Worm (Caenorhabditis elegans): ENCODE data around the gene mbr-1.

Gene mbr-1

ce11 chrX:10688311-10688710 lies 33.5 kb downstream of the mbr-1 start (continued):
- no peak for TF ChIP-seq lin-15B (tag; optimal IDR thresholded peaks at IDR 0.05)
- TF ChIP-seq lin-14 (GFP tag; optimal IDR thresholded peaks at IDR 0.05) = peak; percentile 73
- no peak for TF ChIP-seq sup-37 (GFP tag; optimal IDR thresholded peaks at IDR 0.05)
- peak in 2 of 6 experiments; percentile 27 to 72 for TF ChIP-seq elt-3 (tag; optimal IDR thresholded peaks at IDR 0.05)
- no peak for TF ChIP-seq pax-3 (tag; optimal IDR thresholded peaks at IDR 0.05)
- no peak for TF ChIP-seq aly-2 (tag; optimal IDR thresholded peaks at IDR 0.05)
- peak; percentile 89 for TF ChIP-seq blmp-1 (tag; optimal IDR thresholded peaks at IDR 0.05)
- no peak for TF ChIP-seq mef-2 (tag; optimal IDR thresholded peaks at IDR 0.05)
- peak in 1 of 2 experiments; percentile 77 for TF ChIP-seq lin-35 (GFP tag; optimal IDR thresholded peaks at IDR 0.05)
- TF ChIP-seq ztf-4 (tag; optimal IDR thresholded peaks at IDR 0.05) = no peak
- TF ChIP-seq C34B4.2 (tag; optimal IDR thresholded peaks at IDR 0.05) = no peak
- TF ChIP-seq vab-15 (tag; optimal IDR thresholded peaks at IDR 0.05) = no peak
- TF ChIP-seq ceh-88 (GFP tag; IDR thresholded peaks at IDR 0.05) = no peak
- no peak for TF ChIP-seq lin-39 (tag; optimal IDR thresholded peaks at IDR 0.05)
- TF ChIP-seq nhr-11 (tag; optimal IDR thresholded peaks at IDR 0.05) = no peak
- peak; percentile 38 for TF ChIP-seq lsy-2 (tag; optimal IDR thresholded peaks at IDR 0.05)
- peak; percentile 65 for TF ChIP-seq nhr-71 (tag; optimal IDR thresholded peaks at IDR 0.05)
- TF ChIP-seq zip-4 (GFP tag; optimal IDR thresholded peaks at IDR 0.05) = no peak
- no peak for TF ChIP-seq unc-62 (GFP tag; optimal IDR thresholded peaks at IDR 0.05)
- no peak for TF ChIP-seq alr-1 (tag; optimal IDR thresholded peaks at IDR 0.05; ENCODE audit: borderline replicate concordance)
- TF ChIP-seq pqm-1 (tag; optimal IDR thresholded peaks at IDR 0.05) = no peak

ce11 chrX:10687317-10687716 lies 34.5 kb downstream of the mbr-1 start:
- no peak for TF ChIP-seq Y116A8C.19 (tag; optimal IDR thresholded peaks at IDR 0.05; ENCODE audit: borderline replicate concordance)
- TF ChIP-seq lin-35 (GFP tag; optimal IDR thresholded peaks at IDR 0.05) = peak in 1 of 2 experiments; percentile 33
- peak; percentile 68 for TF ChIP-seq elt-2 (tag; optimal IDR thresholded peaks at IDR 0.05)
- no peak for TF ChIP-seq sox-4 (tag; optimal IDR thresholded peaks at IDR 0.05)
- peak; percentile 18 for TF ChIP-seq nhr-20 (tag; optimal IDR thresholded peaks at IDR 0.05)

ce11 chrX:10686487-10686886 lies 35.4 kb downstream of the mbr-1 start:
- TF ChIP-seq elt-2 (tag; optimal IDR thresholded peaks at IDR 0.05) (no peak), aha-1 (tag; optimal IDR thresholded peaks at IDR 0.05) (no peak), zag-1 (tag; optimal IDR thresholded peaks at IDR 0.05) (no peak), lin-39 (tag; optimal IDR thresholded peaks at IDR 0.05) (no peak), nhr-28 (tag; optimal IDR thresholded peaks at IDR 0.05) (no peak), fkh-4 (tag; optimal IDR thresholded peaks at IDR 0.05; ENCODE audit: borderline replicate concordance) (no peak), lsy-2 (tag; optimal IDR thresholded peaks at IDR 0.05) (no peak), ceh-88 (GFP tag; IDR thresholded peaks at IDR 0.05) (no peak), nhr-85 (tag) (peak; percentile 80), mef-2 (tag; optimal IDR thresholded peaks at IDR 0.05) (no peak), mdl-1 (tag; optimal IDR thresholded peaks at IDR 0.05) (no peak), rnt-1 (tag; optimal IDR thresholded peaks at IDR 0.05) (no peak), vab-15 (tag; optimal IDR thresholded peaks at IDR 0.05) (no peak), unc-62 (GFP tag; optimal IDR thresholded peaks at IDR 0.05) (no peak), C04F5.9 (tag; optimal IDR thresholded peaks at IDR 0.05) (no peak), ceh-82 (tag; optimal IDR thresholded peaks at IDR 0.05) (no peak), pax-3 (tag; optimal IDR thresholded peaks at IDR 0.05) (no peak), nhr-20 (tag; optimal IDR thresholded peaks at IDR 0.05) (no peak), dsc-1 (tag; optimal IDR thresholded peaks at IDR 0.05) (no peak), ceh-90 (tag; optimal IDR thresholded peaks at IDR 0.05) (no peak), swsn-7 (tag; optimal IDR thresholded peaks at IDR 0.05) (no peak), pag-3 (tag; optimal IDR thresholded peaks at IDR 0.05; ENCODE audit: borderline replicate concordance, insufficient read depth) (no peak), mep-1 (tag; optimal IDR thresholded peaks at IDR 0.05) (peak; percentile 47), efl-1 (optimal IDR thresholded peaks at IDR 0.05) (no peak), efl-1 (GFP tag; optimal IDR thresholded peaks at IDR 0.05 in 1 of 2) (no peak), pqm-1 (tag; optimal IDR thresholded peaks at IDR 0.05) (no peak), nhr-84 (tag; optimal IDR thresholded peaks at IDR 0.05) (no peak), elt-3 (tag; optimal IDR thresholded peaks at IDR 0.05) (peak in 2 of 6 experiments; percentile 32 to 49), ztf-4 (tag; optimal IDR thresholded peaks at IDR 0.05) (no peak), lin-14 (GFP tag; optimal IDR thresholded peaks at IDR 0.05) (peak; percentile 44), dpl-1 (GFP tag; optimal IDR thresholded peaks at IDR 0.05) (no peak), nhr-77 (tag; optimal IDR thresholded peaks at IDR 0.05) (no peak), ets-5 (GFP tag; IDR thresholded peaks at IDR 0.05) (no peak), ama-1 (optimal IDR thresholded peaks at IDR 0.05) (no peak), blmp-1 (tag; optimal IDR thresholded peaks at IDR 0.05) (peak; percentile 97), nhr-76 (tag; optimal IDR thresholded peaks at IDR 0.05) (no peak)
